Fruit fly (Drosophila melanogaster): Measurements from ENCODE around the gene Gas41.

dm6 chr2L:6942714-6943113, 7.3 kb downstream of the Gas41 start, which contains the start of gene CG18304:
- TF ChIP-seq bab1 (GFP tag; optimal IDR thresholded peaks at IDR 0.05): no peak
- no peak for TF ChIP-seq tj (GFP tag; optimal IDR thresholded peaks at IDR 0.05)
- no peak for TF ChIP-seq pad (GFP tag; optimal IDR thresholded peaks at IDR 0.05)
- no peak for TF ChIP-seq CG1620 (GFP tag; optimal IDR thresholded peaks at IDR 0.05)
- TF ChIP-seq Hr96 (GFP tag; optimal IDR thresholded peaks at IDR 0.05): no peak
- TF ChIP-seq kay (GFP tag; ENCODE audit: borderline replicate concordance): no peak
- no peak for TF ChIP-seq CG7045 (GFP tag; optimal IDR thresholded peaks at IDR 0.05)
- TF ChIP-seq toe (GFP tag; optimal IDR thresholded peaks at IDR 0.05): no peak
- no peak for TF ChIP-seq Crg-1 (GFP tag; optimal IDR thresholded peaks at IDR 0.05)
- no peak for TF ChIP-seq ovo (GFP tag; optimal IDR thresholded peaks at IDR 0.05)
- no peak for TF ChIP-seq CG12768 (GFP tag; optimal IDR thresholded peaks at IDR 0.05)
- no peak for TF ChIP-seq cnc (optimal IDR thresholded peaks at IDR 0.05)
- TF ChIP-seq Mnt (GFP tag; optimal IDR thresholded peaks at IDR 0.05): no peak
- TF ChIP-seq Clk (GFP tag; optimal IDR thresholded peaks at IDR 0.05): no peak
